Worm (Caenorhabditis elegans) whole organism, L4 larva: ENCODE data around the gene F13H8.1.

Source experiments
- F26F4.8 ChIP-seq: fragments of 200-800 bp; sonication (Bioruptor generic); conservative IDR thresholded peaks from 2 replicates; pipeline ENCODE4 v1.3.6; 2022; ENCODE audit warnings: missing genetic modification characterization, missing compliant biosample characterization
- F44E2.7 ChIP-seq: fragments of 200-800 bp; sonication (Bioruptor generic); IDR thresholded peaks from 2 replicates; pipeline ENCODE4 v2.1.2; 2022; ENCODE audit warnings: missing genetic modification characterization, missing compliant biosample characterization
- F49E8.2 ChIP-seq: sonication (generic microtip); optimal IDR thresholded peaks from 2 replicates; lab custom pipeline; 2016; ENCODE audit warnings: missing compliant biosample characterization, mild to moderate bottlenecking, missing genetic modification characterization, borderline replicate concordance
- T20F7.1 ChIP-seq: fragments of 200-800 bp; sonication (Bioruptor generic); optimal IDR thresholded peaks from 2 replicates; lab custom pipeline; 2018; ENCODE audit warnings: mild to moderate bottlenecking, missing genetic modification characterization, missing compliant biosample characterization
- Y5F2A.4 ChIP-seq: fragments of 200-800 bp; sonication (Bioruptor generic); optimal IDR thresholded peaks from 2 replicates; lab custom pipeline; 2018; ENCODE audit warnings: mild to moderate bottlenecking, missing genetic modification characterization, missing compliant biosample characterization
- ZK337.2 ChIP-seq: fragments of 200-800 bp; sonication (Bioruptor generic); IDR thresholded peaks from 2 replicates; pipeline ENCODE4 v1.3.6; 2022; ENCODE audit warnings: missing genetic modification reagents, missing genetic modification characterization, missing compliant biosample characterization
- aha-1 ChIP-seq: fragments of 150-350 bp; peaks from one replicate; lab custom pipeline; 2014; ENCODE audit warnings: missing biosample characterization, missing genetic modification characterization
- ceh-44 ChIP-seq: fragments of 200-800 bp; sonication (Bioruptor generic); IDR thresholded peaks from 2 replicates; pipeline ENCODE4 v1.3.6; 2022; ENCODE audit warnings: missing genetic modification reagents, missing genetic modification characterization, missing compliant biosample characterization
- ces-1 ChIP-seq: fragments of 150-350 bp; sonication (generic microtip); optimal IDR thresholded peaks from 4 replicates; lab custom pipeline; 2014; ENCODE audit warnings: missing biosample characterization, missing genetic modification reagents, missing genetic modification characterization
- cey-2 ChIP-seq: sonication (generic microtip); optimal IDR thresholded peaks from 3 replicates; lab custom pipeline; 2017; ENCODE audit warnings: missing genetic modification characterization, mild to moderate bottlenecking, missing compliant biosample characterization, antibody characterized with exemption, borderline replicate concordance; ENCODE audit not compliant: insufficient read depth
- daf-12 ChIP-seq: fragments of 150-350 bp; optimal IDR thresholded peaks from 2 replicates; lab custom pipeline; 2014; ENCODE audit warnings: missing biosample characterization, missing genetic modification reagents, missing genetic modification characterization
- daf-16 ChIP-seq, 3 experiments: sonication (generic microtip); optimal IDR thresholded peaks; 2 replicates each; lab custom pipeline; 2016 to 2017; ENCODE audit warnings: missing genetic modification characterization in 3 of 3, missing genetic modification reagents in 3 of 3, mild to moderate bottlenecking in 2 of 3, missing compliant biosample characterization in 2 of 3, missing biosample characterization in 1 of 3, moderate library complexity in 1 of 3
- daf-8 ChIP-seq: fragments of 200-800 bp; sonication (Bioruptor generic); IDR thresholded peaks from 2 replicates; pipeline ENCODE4 v1.3.6; 2022; ENCODE audit warnings: missing genetic modification characterization, missing compliant biosample characterization
- dmd-6 ChIP-seq: fragments of 200-800 bp; sonication (Bioruptor generic); IDR thresholded peaks from 2 replicates; pipeline ENCODE4 v1.3.6; 2022; ENCODE audit warnings: missing genetic modification reagents, missing genetic modification characterization, missing compliant biosample characterization
- dve-1 ChIP-seq: sonication (generic microtip); optimal IDR thresholded peaks from 2 replicates; lab custom pipeline; 2017; ENCODE audit warnings: antibody characterized with exemption, mild to moderate bottlenecking, missing genetic modification characterization, missing compliant biosample characterization; ENCODE audit not compliant: insufficient read depth
- egl-27 ChIP-seq: sonication (generic microtip); optimal IDR thresholded peaks from 3 replicates; lab custom pipeline; 2017; ENCODE audit warnings: missing biosample characterization, missing genetic modification reagents, missing genetic modification characterization
- egl-43 ChIP-seq: fragments of 200-800 bp; sonication (Bioruptor generic); IDR thresholded peaks from 2 replicates; pipeline ENCODE4 v1.3.6; 2022; ENCODE audit warnings: missing genetic modification reagents, missing genetic modification characterization, missing compliant biosample characterization
- fkh-10 ChIP-seq: fragments of 150-350 bp; optimal IDR thresholded peaks from 2 replicates; lab custom pipeline; 2014; ENCODE audit warnings: missing biosample characterization, missing genetic modification reagents, missing genetic modification characterization
- hlh-11 ChIP-seq: fragments of 200-800 bp; sonication (Bioruptor generic); optimal IDR thresholded peaks from 2 replicates; lab custom pipeline; 2018; ENCODE audit warnings: mild to moderate bottlenecking, missing genetic modification characterization, missing compliant biosample characterization
- hlh-30 ChIP-seq: sonication (generic microtip); optimal IDR thresholded peaks from 2 replicates; lab custom pipeline; 2017; ENCODE audit warnings: antibody characterized with exemption, mild to moderate bottlenecking, missing genetic modification characterization, missing compliant biosample characterization; ENCODE audit not compliant: insufficient read depth
- lin-1 ChIP-seq: fragments of 200-800 bp; sonication (Bioruptor generic); IDR thresholded peaks from 2 replicates; pipeline ENCODE4 v1.3.6; 2022; ENCODE audit warnings: missing genetic modification reagents, missing genetic modification characterization, missing compliant biosample characterization
- lin-13 ChIP-seq: fragments of 150-350 bp; optimal IDR thresholded peaks from 2 replicates; lab custom pipeline; 2014; ENCODE audit warnings: missing biosample characterization, missing genetic modification reagents, missing genetic modification characterization
- lin-29 ChIP-seq: fragments of 200-800 bp; sonication (Bioruptor generic); IDR thresholded peaks from 2 replicates; pipeline ENCODE4 v1.3.6; 2022; ENCODE audit warnings: missing genetic modification reagents, missing genetic modification characterization, missing compliant biosample characterization
- lir-3 ChIP-seq: sonication (generic microtip); optimal IDR thresholded peaks from 2 replicates; lab custom pipeline; 2016; ENCODE audit warnings: mild to moderate bottlenecking, missing genetic modification characterization, missing compliant biosample characterization
- madf-9 ChIP-seq: fragments of 200-800 bp; sonication (Bioruptor generic); conservative IDR thresholded peaks from 2 replicates; pipeline ENCODE4 v1.3.6; 2022; ENCODE audit warnings: missing genetic modification reagents, missing genetic modification characterization, missing compliant biosample characterization
- mep-1 ChIP-seq: fragments of 150-350 bp; sonication (generic microtip); optimal IDR thresholded peaks from 3 replicates; lab custom pipeline; 2014; ENCODE audit warnings: missing biosample characterization, missing genetic modification characterization
- mes-2 ChIP-seq: sonication (generic microtip); optimal IDR thresholded peaks from 2 replicates; lab custom pipeline; 2016; ENCODE audit warnings: missing genotype, mild to moderate bottlenecking, missing genetic modification characterization, missing compliant biosample characterization; ENCODE audit not compliant: poor library complexity, severe bottlenecking
- mxl-2 ChIP-seq: fragments of 200-800 bp; sonication (Bioruptor generic); conservative IDR thresholded peaks from 2 replicates; pipeline ENCODE4 v1.3.6; 2022; ENCODE audit warnings: missing genetic modification reagents, missing genetic modification characterization, missing compliant biosample characterization
- nhr-10 ChIP-seq: fragments of 150-350 bp; optimal IDR thresholded peaks from 2 replicates; lab custom pipeline; 2014; ENCODE audit warnings: missing biosample characterization, missing genetic modification characterization
- nhr-237 ChIP-seq: sonication (generic microtip); optimal IDR thresholded peaks from 2 replicates; lab custom pipeline; 2017; ENCODE audit warnings: missing biosample characterization, missing genetic modification characterization
- nhr-28 ChIP-seq: fragments of 150-350 bp; optimal IDR thresholded peaks from 2 replicates; lab custom pipeline; 2014; ENCODE audit warnings: missing biosample characterization, missing genetic modification characterization
- nhr-42 ChIP-seq: fragments of 200-800 bp; sonication (Bioruptor generic); IDR thresholded peaks from 2 replicates; pipeline ENCODE4 v1.3.6; 2022; ENCODE audit warnings: missing genetic modification characterization, missing compliant biosample characterization
- nhr-48 ChIP-seq: sonication (generic microtip); optimal IDR thresholded peaks from 2 replicates; lab custom pipeline; 2016; ENCODE audit warnings: mild to moderate bottlenecking, missing genetic modification characterization, missing compliant biosample characterization
- nhr-6 ChIP-seq: fragments of 150-350 bp; optimal IDR thresholded peaks from 2 replicates; lab custom pipeline; 2014; ENCODE audit warnings: missing biosample characterization, missing genetic modification characterization
- rbr-2 ChIP-seq: sonication (generic microtip); optimal IDR thresholded peaks from 2 replicates; lab custom pipeline; 2016; ENCODE audit warnings: missing genotype, missing genetic modification characterization, missing compliant biosample characterization
- snpc-4 ChIP-seq: fragments of 150-350 bp; optimal IDR thresholded peaks from 2 replicates; lab custom pipeline; 2014; ENCODE audit warnings: missing biosample characterization, missing genetic modification characterization
- unc-130 ChIP-seq: sonication (generic microtip); optimal IDR thresholded peaks from 2 replicates; lab custom pipeline; 2016; ENCODE audit warnings: missing genetic modification reagents, missing genetic modification characterization, missing compliant biosample characterization
- unc-39 ChIP-seq: sonication (generic microtip); optimal IDR thresholded peaks from 2 replicates; lab custom pipeline; 2017; ENCODE audit warnings: missing biosample characterization, missing genetic modification characterization
- unc-62 ChIP-seq, 3 experiments: fragments of 150-350 bp in 1 of 3; sonication (generic microtip); optimal IDR thresholded peaks in 2 of 3; peaks in 1 of 3; 1 replicate in 1 of 3; 2 replicates in 2 of 3; lab custom pipeline; 2014 to 2017; ENCODE audit warnings: missing biosample characterization in 3 of 3, missing genetic modification characterization in 3 of 3, missing genetic modification reagents in 3 of 3, missing genotype in 1 of 3
- zag-1 ChIP-seq: fragments of 150-350 bp; optimal IDR thresholded peaks from 2 replicates; lab custom pipeline; 2014; ENCODE audit warnings: missing biosample characterization, missing genetic modification characterization
- zfp-2 ChIP-seq: sonication (generic microtip); optimal IDR thresholded peaks from 2 replicates; lab custom pipeline; 2016; ENCODE audit warnings: mild to moderate bottlenecking, missing genetic modification characterization, missing compliant biosample characterization
- ztf-7 ChIP-seq: fragments of 150-350 bp; optimal IDR thresholded peaks from 2 replicates; lab custom pipeline; 2014; ENCODE audit warnings: missing biosample characterization, missing genetic modification characterization

Gene F13H8.1

DNA sequence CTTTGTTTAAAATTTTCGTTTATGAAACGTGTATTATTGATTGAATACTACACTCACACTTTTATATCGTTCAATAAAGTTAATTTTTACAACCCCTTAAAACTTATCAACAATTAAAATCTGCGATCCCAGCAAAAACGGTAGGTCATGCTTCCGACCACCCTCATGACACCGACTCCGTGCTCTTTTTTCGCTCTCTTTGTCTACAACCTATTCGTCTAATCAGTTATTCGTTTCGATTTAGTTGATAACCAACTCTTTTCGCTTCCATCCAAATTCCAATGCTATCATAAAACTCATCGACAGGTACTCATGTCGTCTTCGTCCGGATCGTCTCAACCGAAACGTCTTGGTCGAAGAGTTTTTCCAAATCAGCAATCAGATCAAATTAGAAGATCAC lies at the start of gene F13H8.1 (continued):
- TF ChIP-seq ztf-7 (no peak), ceh-44 (no peak), snpc-4 (tag; lab: Kevin White, UChicago) (no peak), nhr-28 (tag; lab: Kevin White, UChicago) (peak; percentile 56), lir-3 (tag; lab: Kevin White, UChicago) (no peak), nhr-42 (GFP tag; lab: Robert Waterston, UW) (no peak), nhr-10 (tag; lab: Kevin White, UChicago) (no peak)
- TF ChIP-seq, all 104 proteins: peak for 8

DNA sequence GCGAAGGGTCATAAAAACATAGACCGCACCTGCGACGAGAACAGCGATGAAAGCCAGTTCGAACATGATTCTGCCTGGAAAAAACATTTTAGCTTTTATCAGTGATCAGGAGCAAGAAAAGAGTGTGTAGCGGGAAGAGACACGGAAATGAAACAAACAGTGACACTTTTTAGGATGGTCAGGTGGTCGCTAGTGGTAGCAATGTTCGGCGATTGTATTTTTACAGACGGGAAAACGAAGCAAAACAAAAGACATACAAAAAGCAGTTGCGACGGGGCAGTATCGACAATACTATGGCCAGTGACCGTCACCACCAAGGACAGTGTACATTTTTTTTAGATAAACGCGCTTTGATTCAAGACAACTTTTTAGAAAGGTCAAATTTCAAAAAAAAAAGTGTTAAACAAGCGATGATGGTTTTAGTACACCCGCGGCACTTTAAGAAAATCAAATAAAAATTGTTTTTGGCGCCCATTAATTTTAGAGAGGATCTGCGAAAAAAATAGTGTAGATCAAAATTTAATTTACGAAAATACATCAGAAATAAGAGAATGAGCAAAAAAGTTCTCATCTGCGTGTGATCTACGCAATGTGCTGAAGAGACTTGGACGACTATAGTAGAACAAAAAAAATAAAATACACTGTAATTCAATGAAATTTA lies 47.6 kb upstream of the F13H8.1 start, which contains the start of gene T24H7.9:
Gene T24H7.9, minus strand, starts transcription at position 74 of the 661 bp plus-strand sequence.
- TF ChIP-seq mep-1 (tag; lab: Kevin White, UChicago) (peak; percentile 8), mxl-2 (no peak), hlh-30 (tag; lab: Kevin White, UChicago) (peak; percentile 66), aha-1 (tag; lab: Kevin White, UChicago) (peak; percentile 68), unc-62 (GFP tag; optimal IDR thresholded peaks at IDR 0.05 in 1 of 2; lab: Kevin White, UChicago) (no peak), unc-62 (tag; optimal IDR thresholded peaks at IDR 0.05; lab: Kevin White, UChicago) (no peak), unc-130 (GFP tag; lab: Kevin White, UChicago) (no peak), dmd-6 (GFP tag; lab: Robert Waterston, UW) (peak; percentile 37; the same call in 1 of the 2 replicates), nhr-28 (tag; lab: Kevin White, UChicago) (peak; percentile 31), F26F4.8 (GFP tag; lab: Robert Waterston, UW) (no peak), egl-27 (tag; lab: Kevin White, UChicago) (no peak), lin-29 (GFP tag; lab: Robert Waterston, UW) (peak; percentile 43; the same call in 1 of the 2 replicates), fkh-10 (GFP tag; lab: Kevin White, UChicago) (no peak), ztf-7 (no peak), mes-2 (peak; percentile 23), daf-16 (GFP tag; optimal IDR thresholded peaks at IDR 0.05; lab: Kevin White, UChicago) (no peak), daf-16 (tag; optimal IDR thresholded peaks at IDR 0.05; lab: Kevin White, UChicago) (peak; percentile 60), cey-2 (tag; lab: Kevin White, UChicago) (no peak), dve-1 (tag; lab: Kevin White, UChicago) (peak; percentile 61), ZK337.2 (GFP tag; lab: Robert Waterston, UW) (no peak), hlh-11 (peak; percentile 68), madf-9 (GFP tag; lab: Robert Waterston, UW) (no peak), lin-1 (GFP tag; lab: Robert Waterston, UW) (0 out of 2 replicates have a peak, but pooled peaks have one; percentile 41)

DNA sequence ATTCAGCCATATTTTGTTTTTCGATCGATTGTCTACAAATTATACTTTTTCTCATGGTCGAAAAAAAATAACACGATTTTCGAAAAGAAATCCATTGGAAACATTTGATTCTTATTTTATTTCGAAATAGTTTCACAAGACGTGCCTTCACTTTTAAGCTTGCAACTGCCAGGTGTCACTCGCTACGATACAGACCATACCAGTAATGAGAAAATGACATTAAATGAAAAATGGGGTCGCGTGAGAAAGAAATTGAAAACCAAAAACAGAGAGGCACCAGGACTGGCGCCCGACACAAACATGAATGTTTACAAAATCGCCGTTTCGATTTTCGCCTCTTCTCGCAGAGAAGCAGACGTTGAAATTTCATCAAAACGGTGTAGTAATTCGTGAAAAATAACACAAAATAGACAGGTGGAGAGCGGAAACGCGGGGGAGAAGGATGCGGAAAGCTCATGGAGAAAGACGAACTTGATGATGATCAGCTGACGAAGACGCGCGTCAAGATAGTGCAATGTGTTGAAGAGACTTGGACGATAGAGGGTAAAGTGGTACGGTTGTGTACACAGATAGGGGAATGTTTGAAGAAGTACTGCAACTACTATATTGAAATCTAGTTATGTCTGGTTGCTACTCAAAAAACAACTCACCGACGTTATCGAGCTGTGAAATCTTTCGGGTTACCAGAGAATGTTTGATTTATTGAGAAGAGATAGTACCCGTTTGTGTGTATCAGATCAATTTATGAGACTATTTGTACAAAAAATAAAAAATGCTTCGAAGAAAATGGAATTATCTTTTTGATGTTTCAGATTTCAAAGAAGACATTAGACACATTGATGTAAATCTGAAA lies 46.9 kb upstream of the F13H8.1 start:
- TF ChIP-seq Y5F2A.4 (GFP tag; lab: Kevin White, UChicago) (no peak), zag-1 (tag; lab: Kevin White, UChicago) (no peak), mep-1 (tag; lab: Kevin White, UChicago) (no peak), daf-12 (tag; lab: Kevin White, UChicago) (no peak), zfp-2 (tag; lab: Kevin White, UChicago) (no peak), unc-39 (tag; lab: Kevin White, UChicago) (no peak), F44E2.7 (GFP tag; lab: Robert Waterston, UW) (no peak), madf-9 (GFP tag; lab: Robert Waterston, UW) (peak; percentile 49; the same call in 1 of the 2 replicates), daf-8 (GFP tag; lab: Robert Waterston, UW) (no peak), hlh-30 (tag; lab: Kevin White, UChicago) (peak; percentile 49), lin-1 (GFP tag; lab: Robert Waterston, UW) (no peak), egl-43 (no peak), egl-27 (tag; lab: Kevin White, UChicago) (no peak), nhr-6 (tag; lab: Kevin White, UChicago) (peak; percentile 49), unc-62 (GFP tag; optimal IDR thresholded peaks at IDR 0.05 in 1 of 2; lab: Kevin White, UChicago) (peak in 1 of 2 experiments; percentile 60), unc-62 (tag; optimal IDR thresholded peaks at IDR 0.05; lab: Kevin White, UChicago) (no peak), T20F7.1 (GFP tag; lab: Kevin White, UChicago) (no peak), hlh-11 (peak; percentile 59), F49E8.2 (tag; lab: Kevin White, UChicago) (no peak), nhr-48 (no peak), ces-1 (GFP tag; lab: Kevin White, UChicago) (no peak), lin-13 (no peak), rbr-2 (tag; lab: Kevin White, UChicago) (no peak), nhr-237 (tag; lab: Kevin White, UChicago) (no peak)
